Fruit fly (Drosophila melanogaster): Measurements from ENCODE around the gene CG7800.
A peak's percentile ranks its signal among the peaks of the same experiment; 100 is the strongest.

DNA sequence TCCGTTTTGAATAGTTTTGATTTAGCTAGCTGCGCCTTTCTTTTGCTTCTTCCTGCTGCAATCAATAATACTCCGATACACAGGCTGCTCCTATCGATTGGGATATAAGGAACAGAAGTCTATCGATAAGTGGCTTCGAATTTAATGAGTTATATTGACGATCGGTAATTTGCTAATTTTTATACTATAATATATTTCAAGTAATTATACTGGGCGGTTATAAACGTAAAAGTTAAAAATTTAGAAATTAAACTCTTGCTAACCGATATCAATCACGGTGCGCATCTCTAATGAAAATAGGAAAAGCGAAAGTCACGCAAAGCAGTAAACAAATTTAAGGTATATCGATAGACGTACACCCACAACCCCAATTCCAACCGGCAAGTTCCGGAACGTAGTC is 26.0 kb downstream of the CG7800 start, which contains the start of the genes CG9636, CG18749 and CG33722:
- TF ChIP-seq wdn (GFP tag; IDR thresholded peaks at IDR 0.05), result no peak
- 0 out of 2 replicates have a peak, but pooled peaks have one; percentile 11 for TF ChIP-seq CG5953 (GFP tag; IDR thresholded peaks at IDR 0.05)
- no peak for TF ChIP-seq pb (GFP tag; optimal IDR thresholded peaks at IDR 0.05)
- peak; percentile 38 for TF ChIP-seq CG17802 (tag; optimal IDR thresholded peaks at IDR 0.05)
- TF ChIP-seq Awh (GFP tag; IDR thresholded peaks at IDR 0.05), result peak; percentile 66; the same call in 1 of the 2 replicates
- TF ChIP-seq CHES-1-like (GFP tag; optimal IDR thresholded peaks at IDR 0.05), result peak; percentile 48
- TF ChIP-seq CG8290 (GFP tag; optimal IDR thresholded peaks at IDR 0.05), result peak; percentile 77
- TF ChIP-seq CG8290 (tag; optimal IDR thresholded peaks at IDR 0.05), result peak in 1 of 2 experiments; percentile 60
- TF ChIP-seq lbe (GFP tag; optimal IDR thresholded peaks at IDR 0.05), result peak; percentile 87
- peak; percentile 67 for TF ChIP-seq gsb-n (tag; optimal IDR thresholded peaks at IDR 0.05)
- peak; percentile 96 for TF ChIP-seq CG15514 (GFP tag; optimal IDR thresholded peaks at IDR 0.05)

All from whole organism, embryonic.